Worm (Caenorhabditis elegans) whole organism, mixed stage, embryonic: ENCODE results near the gene irld-9.
A peak's percentile ranks its signal among the peaks of the same experiment; 100 is the strongest.

ENCODE experiments used
- M03D4.4 ChIP-seq: sonication (generic microtip); optimal IDR thresholded peaks from 2 replicates; lab custom pipeline; 2017; ENCODE audit warnings: mild to moderate bottlenecking, missing genetic modification characterization, missing compliant biosample characterization
- bed-3 ChIP-seq: fragments of 200-800 bp; sonication (Bioruptor generic); optimal IDR thresholded peaks from 3 replicates; lab custom pipeline; 2018; ENCODE audit warnings: mild to moderate bottlenecking, missing genetic modification characterization, moderate library complexity, missing compliant biosample characterization
- blmp-1 ChIP-seq: fragments of 150-350 bp; optimal IDR thresholded peaks from 2 replicates; lab custom pipeline; 2014; ENCODE audit warnings: missing biosample characterization, missing genetic modification characterization
- ceh-39 ChIP-seq: fragments of 150-350 bp; optimal IDR thresholded peaks from 2 replicates; lab custom pipeline; 2014; ENCODE audit warnings: missing biosample characterization, missing genetic modification characterization
- ceh-83 ChIP-seq: fragments of 200-800 bp; sonication (Bioruptor generic); optimal IDR thresholded peaks from 2 replicates; lab custom pipeline; 2018; ENCODE audit warnings: mild to moderate bottlenecking, missing genetic modification characterization, missing compliant biosample characterization
- ces-1 ChIP-seq: fragments of 150-350 bp; optimal IDR thresholded peaks from 2 replicates; lab custom pipeline; 2014; ENCODE audit warnings: missing biosample characterization, missing genetic modification reagents, missing genetic modification characterization
- cnd-1 ChIP-seq: fragments of 200-800 bp; sonication (Bioruptor generic); optimal IDR thresholded peaks from 2 replicates; lab custom pipeline; 2018; ENCODE audit warnings: mild to moderate bottlenecking, missing genetic modification characterization, missing compliant biosample characterization
- drap-1 ChIP-seq: fragments of 200-800 bp; sonication (Bioruptor generic); optimal IDR thresholded peaks from 3 replicates; lab custom pipeline; 2018; ENCODE audit warnings: mild to moderate bottlenecking, missing genetic modification characterization, missing compliant biosample characterization
- elt-1 ChIP-seq: sonication (generic microtip); optimal IDR thresholded peaks from 2 replicates; lab custom pipeline; 2017; ENCODE audit warnings: missing genetic modification characterization, mild to moderate bottlenecking, missing compliant biosample characterization, antibody characterized with exemption, moderate library complexity, borderline replicate concordance; ENCODE audit not compliant: insufficient read depth
- flh-1 ChIP-seq: fragments of 200-800 bp; sonication (Bioruptor generic); optimal IDR thresholded peaks from 2 replicates; lab custom pipeline; 2018; ENCODE audit warnings: mild to moderate bottlenecking, missing genetic modification characterization, moderate library complexity, missing compliant biosample characterization
- ham-2 ChIP-seq: fragments of 200-800 bp; sonication (Bioruptor generic); optimal IDR thresholded peaks from 2 replicates; lab custom pipeline; 2018; ENCODE audit warnings: mild to moderate bottlenecking, missing genetic modification characterization, missing compliant biosample characterization
- hlh-1 ChIP-seq: fragments of 150-350 bp; optimal IDR thresholded peaks from 2 replicates; lab custom pipeline; 2014; ENCODE audit warnings: missing biosample characterization, missing genetic modification reagents, missing genetic modification characterization
- lin-13 ChIP-seq: fragments of 150-350 bp; optimal IDR thresholded peaks from 2 replicates; lab custom pipeline; 2014; ENCODE audit warnings: missing biosample characterization, missing genetic modification characterization
- lin-32 ChIP-seq: fragments of 200-800 bp; sonication (Bioruptor generic); optimal IDR thresholded peaks from 2 replicates; lab custom pipeline; 2018; ENCODE audit warnings: mild to moderate bottlenecking, missing genetic modification characterization, missing compliant biosample characterization
- lsy-2 ChIP-seq: fragments of 150-350 bp; optimal IDR thresholded peaks from 2 replicates; lab custom pipeline; 2014; ENCODE audit warnings: missing biosample characterization, missing genetic modification characterization
- mab-5 ChIP-seq: fragments of 150-350 bp; optimal IDR thresholded peaks from 2 replicates; lab custom pipeline; 2014; ENCODE audit warnings: missing biosample characterization, missing genetic modification characterization
- mep-1 ChIP-seq: fragments of 150-350 bp; optimal IDR thresholded peaks from 2 replicates; lab custom pipeline; 2017; ENCODE audit warnings: missing biosample characterization, missing genetic modification reagents, missing genetic modification characterization, inconsistent platforms
- mls-2 ChIP-seq: sonication (generic microtip); optimal IDR thresholded peaks from 2 replicates; lab custom pipeline; 2016; ENCODE audit warnings: mild to moderate bottlenecking, missing genetic modification characterization, moderate library complexity, missing compliant biosample characterization
- nhr-12 ChIP-seq: fragments of 150-350 bp; optimal IDR thresholded peaks from 2 replicates; lab custom pipeline; 2014; ENCODE audit warnings: missing biosample characterization, missing genetic modification characterization
- nhr-2 ChIP-seq: fragments of 150-350 bp; optimal IDR thresholded peaks from 2 replicates; lab custom pipeline; 2014; ENCODE audit warnings: missing biosample characterization, missing genetic modification characterization
- nhr-28 ChIP-seq: fragments of 150-350 bp; optimal IDR thresholded peaks from 2 replicates; lab custom pipeline; 2014; ENCODE audit warnings: missing biosample characterization, missing genetic modification characterization
- nhr-76 ChIP-seq: sonication (generic microtip); optimal IDR thresholded peaks from 2 replicates; lab custom pipeline; 2017; ENCODE audit warnings: missing biosample characterization, missing genetic modification characterization
- pha-4 ChIP-seq: fragments of 150-350 bp; optimal IDR thresholded peaks from 2 replicates; lab custom pipeline; 2018; ENCODE audit warnings: missing biosample characterization, missing genetic modification reagents, missing genetic modification characterization
- sem-2 ChIP-seq: fragments of 200-800 bp; sonication (Bioruptor generic); optimal IDR thresholded peaks from 2 replicates; lab custom pipeline; 2018; ENCODE audit warnings: mild to moderate bottlenecking, missing genetic modification characterization, missing compliant biosample characterization
- snpc-4 ChIP-seq: fragments of 150-350 bp; optimal IDR thresholded peaks from 2 replicates; lab custom pipeline; 2014; ENCODE audit warnings: missing biosample characterization, missing genetic modification characterization
- sptf-1 ChIP-seq: sonication (generic microtip); optimal IDR thresholded peaks from 2 replicates; lab custom pipeline; 2017; ENCODE audit warnings: mild to moderate bottlenecking, missing genetic modification characterization, moderate library complexity, missing compliant biosample characterization
- tbx-8 ChIP-seq: fragments of 200-800 bp; sonication (Bioruptor generic); optimal IDR thresholded peaks from 2 replicates; lab custom pipeline; 2018; ENCODE audit warnings: mild to moderate bottlenecking, missing genetic modification characterization, moderate library complexity, missing compliant biosample characterization
- unc-120 ChIP-seq: sonication (generic microtip); optimal IDR thresholded peaks from 2 replicates; lab custom pipeline; 2017; ENCODE audit warnings: missing genetic modification characterization, missing compliant biosample characterization; ENCODE audit not compliant: poor library complexity, severe bottlenecking
- unc-39 ChIP-seq: fragments of 150-350 bp; optimal IDR thresholded peaks from 2 replicates; lab custom pipeline; 2014; ENCODE audit warnings: missing biosample characterization, missing genetic modification characterization
- unc-62 ChIP-seq: fragments of 150-350 bp; optimal IDR thresholded peaks from 2 replicates; lab custom pipeline; 2014; ENCODE audit warnings: missing biosample characterization, missing genetic modification reagents, missing genetic modification characterization
- zip-8 ChIP-seq: fragments of 150-350 bp; optimal IDR thresholded peaks from 2 replicates; lab custom pipeline; 2014; ENCODE audit warnings: missing biosample characterization, missing genetic modification characterization
- ztf-11 ChIP-seq: fragments of 150-350 bp; optimal IDR thresholded peaks from 2 replicates; lab custom pipeline; 2014; ENCODE audit warnings: missing biosample characterization, missing genetic modification characterization

Gene irld-9

ce11 chrII:1761564-1761963, 22.8 kb upstream of the irld-9 start, which contains the start of gene F36H5.4:
TSS of gene F36H5.4 (plus strand) at chrII:1761864.
- TF ChIP-seq zip-8 (tag; lab: Kevin White, UChicago) = no peak
- no peak for TF ChIP-seq nhr-12 (tag; lab: Kevin White, UChicago)
- TF ChIP-seq ztf-11 (tag; lab: Kevin White, UChicago) = no peak
- TF ChIP-seq elt-1 (tag; lab: Kevin White, UChicago) = no peak
- no peak for TF ChIP-seq ces-1
- no peak for TF ChIP-seq hlh-1
- TF ChIP-seq flh-1 (GFP tag; lab: Kevin White, UChicago) = no peak
- no peak for TF ChIP-seq unc-120 (tag; lab: Kevin White, UChicago)
- no peak for TF ChIP-seq unc-62 (GFP tag; lab: Kevin White, UChicago)
- no peak for TF ChIP-seq tbx-8 (GFP tag; lab: Kevin White, UChicago)
- TF ChIP-seq lin-13 (tag; lab: Kevin White, UChicago) = no peak
- TF ChIP-seq mab-5 (tag; lab: Kevin White, UChicago) = no peak
- TF ChIP-seq, all 35 proteins: peak for 0

ce11 chrII:1759602-1760001, 20.9 kb upstream of the irld-9 start, which contains the start of gene F36H5.18:
TSS of gene F36H5.18 (plus strand) at chrII:1759902.
- TF ChIP-seq drap-1 (no peak), tbx-8 (GFP tag; lab: Kevin White, UChicago) (no peak), ham-2 (no peak), nhr-12 (tag; lab: Kevin White, UChicago) (no peak), unc-39 (no peak), snpc-4 (tag; lab: Kevin White, UChicago) (no peak)

- TF ChIP-seq snpc-4 (tag; lab: Kevin White, UChicago) = no peak
- no peak for TF ChIP-seq ceh-39 (tag; lab: Kevin White, UChicago)
- TF ChIP-seq zip-8 (tag; lab: Kevin White, UChicago) = peak; percentile 19
Measured at ce11 chrII:1757033-1757432, 18.3 kb upstream of the irld-9 start, which contains the start of gene F36H5.10. TSS of gene F36H5.10 (plus strand) at chrII:1757333.

- TF ChIP-seq drap-1 (no peak), elt-1 (tag; lab: Kevin White, UChicago) (peak; percentile 44)
Measured at ce11 chrII:1756582-1756981, 17.8 kb upstream of the irld-9 start, which contains the start of gene fbxb-53. TSS of gene fbxb-53 (plus strand) at chrII:1756882.

ce11 chrII:1756072-1756471, 17.3 kb upstream of the irld-9 start, which contains the start of gene F36H5.17:
TSS of gene F36H5.17 (minus strand) at chrII:1756172.
- TF ChIP-seq ham-2 (no peak), mab-5 (tag; lab: Kevin White, UChicago) (no peak), mep-1 (tag; lab: Kevin White, UChicago) (no peak), nhr-2 (tag; lab: Kevin White, UChicago) (no peak), nhr-76 (no peak), lin-32 (GFP tag; lab: Kevin White, UChicago) (no peak), sptf-1 (no peak), pha-4 (no peak), lsy-2 (no peak), ceh-83 (GFP tag; lab: Kevin White, UChicago) (no peak), elt-1 (tag; lab: Kevin White, UChicago) (no peak), lin-13 (tag; lab: Kevin White, UChicago) (no peak), M03D4.4 (no peak), ces-1 (no peak), nhr-28 (tag; lab: Kevin White, UChicago) (no peak), cnd-1 (tag; lab: Kevin White, UChicago) (no peak), mls-2 (no peak), tbx-8 (GFP tag; lab: Kevin White, UChicago) (no peak), bed-3 (no peak), blmp-1 (tag; lab: Kevin White, UChicago) (no peak)

ce11 chrII:1752990-1753389, 14.2 kb upstream of the irld-9 start, which contains the start of gene F36H5.9:
TSS of gene F36H5.9 (minus strand) at chrII:1753090.
- TF ChIP-seq cnd-1 (tag; lab: Kevin White, UChicago) (no peak), mab-5 (tag; lab: Kevin White, UChicago) (no peak), nhr-28 (tag; lab: Kevin White, UChicago) (no peak), flh-1 (GFP tag; lab: Kevin White, UChicago) (no peak), blmp-1 (tag; lab: Kevin White, UChicago) (no peak), drap-1 (no peak), unc-62 (GFP tag; lab: Kevin White, UChicago) (no peak), sem-2 (GFP tag; lab: Kevin White, UChicago) (no peak)
